Fruit fly (Drosophila melanogaster) whole organism, embryonic: ENCODE data around the gene Tfb5.

ENCODE experiments used
- Blimp-1 ChIP-seq: fragments of 200-800 bp; sonication (Bioruptor generic); optimal IDR thresholded peaks from 3 replicates; lab custom pipeline; 2018; ENCODE audit warnings: missing biosample characterization, missing genetic modification characterization, mild to moderate bottlenecking, moderate library complexity, missing genetic modification reagents
- CG14014 ChIP-seq: fragments of 200-800 bp; sonication (Bioruptor generic); IDR thresholded peaks from 2 replicates; pipeline ENCODE4 v1.3.6; 2022; ENCODE audit warnings: missing biosample characterization, missing genetic modification characterization
- CG15601 ChIP-seq: fragments of 200-800 bp; sonication (Bioruptor generic); optimal IDR thresholded peaks from 3 replicates; lab custom pipeline; 2019; ENCODE audit warnings: missing biosample characterization, mild to moderate bottlenecking, missing genetic modification characterization, moderate library complexity
- CG18262 ChIP-seq: fragments of 200-800 bp; optimal IDR thresholded peaks from 3 replicates; lab custom pipeline; 2019; ENCODE audit warnings: missing biosample characterization, mild to moderate bottlenecking, missing genetic modification characterization, moderate library complexity
- CG2120 ChIP-seq: fragments of 200-800 bp; sonication (Bioruptor generic); optimal IDR thresholded peaks from 3 replicates; lab custom pipeline; 2016; ENCODE audit warnings: missing biosample characterization, missing genetic modification characterization
- CG2712 ChIP-seq: fragments of 200-800 bp; optimal IDR thresholded peaks from 3 replicates; lab custom pipeline; 2019; ENCODE audit warnings: missing biosample characterization, mild to moderate bottlenecking, missing genetic modification characterization, moderate library complexity
- CG3281 ChIP-seq: fragments of 200-800 bp; sonication (Bioruptor generic); optimal IDR thresholded peaks from 3 replicates; lab custom pipeline; 2017; ENCODE audit warnings: missing biosample characterization, mild to moderate bottlenecking, missing genetic modification characterization
- CG4360 ChIP-seq: fragments of 200-800 bp; sonication (Bioruptor generic); IDR thresholded peaks from 2 replicates; pipeline ENCODE4 v1.3.6; 2022; ENCODE audit warnings: missing biosample characterization, missing genetic modification characterization
- CG5180 ChIP-seq: fragments of 200-800 bp; sonication (Bioruptor generic); optimal IDR thresholded peaks from 3 replicates; lab custom pipeline; 2017; ENCODE audit warnings: missing biosample characterization, missing genetic modification characterization, mild to moderate bottlenecking, moderate library complexity, missing genetic modification reagents
- CG7786 ChIP-seq: fragments of 200-800 bp; sonication (Bioruptor generic); optimal IDR thresholded peaks from 2 replicates; lab custom pipeline; 2016; ENCODE audit warnings: missing biosample characterization, missing genetic modification characterization
- CG9727 ChIP-seq: fragments of 200-800 bp; sonication (Bioruptor generic); optimal IDR thresholded peaks from 3 replicates; lab custom pipeline; 2017; ENCODE audit warnings: missing biosample characterization, mild to moderate bottlenecking, missing genetic modification characterization
- D19A ChIP-seq: fragments of 200-800 bp; optimal IDR thresholded peaks from 3 replicates; lab custom pipeline; 2019; ENCODE audit warnings: missing biosample characterization, mild to moderate bottlenecking, missing genetic modification characterization, moderate library complexity
- E2f1 ChIP-seq: fragments of 200-800 bp; sonication (Bioruptor generic); IDR thresholded peaks from 2 replicates; pipeline ENCODE4 v1.3.6; 2022; ENCODE audit warnings: missing biosample characterization, missing genetic modification characterization
- Eip74EF ChIP-seq, 2 experiments: fragments of 200-800 bp in 1 of 2; fragments of >200 bp in 1 of 2; sonication (Bioruptor generic) in 1 of 2; optimal IDR thresholded peaks; 2 replicates each; lab custom pipeline; 2017 to 2019; ENCODE audit warnings: missing biosample characterization in 2 of 2, missing genetic modification characterization in 2 of 2, mild to moderate bottlenecking in 1 of 2, moderate library complexity in 1 of 2
- Ets65A ChIP-seq: fragments of 200-800 bp; sonication (Bioruptor generic); peaks from one replicate; lab custom pipeline; 2016; ENCODE audit warnings: missing biosample characterization, missing genetic modification characterization
- Fer2 ChIP-seq: fragments of 200-800 bp; sonication (Bioruptor generic); optimal IDR thresholded peaks from 2 replicates; lab custom pipeline; 2018; ENCODE audit warnings: missing biosample characterization, mild to moderate bottlenecking, missing genetic modification characterization, moderate library complexity
- Hey ChIP-seq: fragments of 200-800 bp; sonication (Bioruptor generic); optimal IDR thresholded peaks from 3 replicates; lab custom pipeline; 2018; ENCODE audit warnings: missing biosample characterization, mild to moderate bottlenecking, missing genetic modification characterization
- Hr51 ChIP-seq, 2 experiments: fragments of 200-800 bp; sonication (Bioruptor generic); optimal IDR thresholded peaks; 2 replicates in 1 of 2; 3 replicates in 1 of 2; lab custom pipeline; 2016 to 2018; ENCODE audit warnings: missing biosample characterization in 2 of 2, missing genetic modification characterization in 2 of 2, mild to moderate bottlenecking in 1 of 2, moderate library complexity in 1 of 2
- Lhr ChIP-seq: fragments of 200-800 bp; sonication (Bioruptor generic); optimal IDR thresholded peaks from 3 replicates; lab custom pipeline; 2017; ENCODE audit warnings: mild to moderate bottlenecking, missing biosample characterization, missing genetic modification reagents, missing genetic modification characterization
- MESR4 ChIP-seq: fragments of 200-800 bp; sonication (Bioruptor generic); optimal IDR thresholded peaks from 2 replicates; lab custom pipeline; 2018; ENCODE audit warnings: missing biosample characterization, mild to moderate bottlenecking, missing genetic modification characterization, moderate library complexity
- Med ChIP-seq: fragments of 200-800 bp; sonication (Bioruptor generic); peaks from one replicate; lab custom pipeline; 2016; ENCODE audit warnings: missing biosample characterization, missing genetic modification characterization, mild to moderate bottlenecking, inconsistent platforms, moderate library complexity
- Nf-YA ChIP-seq: fragments of 200-800 bp; sonication (Bioruptor generic); IDR thresholded peaks from 2 replicates; pipeline ENCODE4 v1.3.6; 2022; ENCODE audit warnings: missing biosample characterization, missing genetic modification characterization
- abd-A ChIP-seq: fragments of 200-800 bp; sonication (Bioruptor generic); optimal IDR thresholded peaks from 3 replicates; lab custom pipeline; 2019; ENCODE audit warnings: missing biosample characterization, mild to moderate bottlenecking, missing genetic modification characterization, moderate library complexity
- ap ChIP-seq: fragments of 200-800 bp; sonication (Bioruptor generic); IDR thresholded peaks from 2 replicates; pipeline ENCODE4 v1.3.6; 2022; ENCODE audit warnings: missing biosample characterization, missing genetic modification characterization
- bcd ChIP-seq: fragments of 200-800 bp; sonication (Bioruptor generic); optimal IDR thresholded peaks from 2 replicates; lab custom pipeline; 2017; ENCODE audit warnings: missing biosample characterization, mild to moderate bottlenecking, missing genetic modification characterization
- chinmo ChIP-seq: fragments of 200-800 bp; sonication (Bioruptor generic); IDR thresholded peaks from 4 replicates; pipeline ENCODE4 v1.3.6; 2022; ENCODE audit warnings: missing biosample characterization, missing genetic modification characterization; ENCODE audit not compliant: partially characterized antibody
- crp ChIP-seq, 2 experiments: fragments of 200-800 bp; sonication (Bioruptor generic); optimal IDR thresholded peaks; 2 replicates in 1 of 2; 3 replicates in 1 of 2; lab custom pipeline; 2017; ENCODE audit warnings: missing biosample characterization in 2 of 2, missing genetic modification characterization in 2 of 2, mild to moderate bottlenecking in 1 of 2, moderate library complexity in 1 of 2
- dmrt11E ChIP-seq: fragments of 200-800 bp; sonication (Bioruptor generic); optimal IDR thresholded peaks from 3 replicates; lab custom pipeline; 2018; ENCODE audit warnings: missing biosample characterization, mild to moderate bottlenecking, missing genetic modification characterization, moderate library complexity
- emc ChIP-seq: fragments of 200-800 bp; sonication (Bioruptor generic); optimal IDR thresholded peaks from 2 replicates; lab custom pipeline; 2016; ENCODE audit warnings: missing biosample characterization, missing genetic modification characterization
- ewg ChIP-seq: fragments of 200-800 bp; sonication (Bioruptor generic); optimal IDR thresholded peaks from 3 replicates; lab custom pipeline; 2017; ENCODE audit warnings: mild to moderate bottlenecking, missing biosample characterization, missing genetic modification reagents, missing genetic modification characterization
- gce ChIP-seq: fragments of 200-800 bp; sonication (Bioruptor generic); IDR thresholded peaks from 3 replicates; pipeline ENCODE4 v1.3.6; 2022; ENCODE audit warnings: missing biosample characterization, missing genetic modification characterization
- grau ChIP-seq: fragments of 200-800 bp; optimal IDR thresholded peaks from 3 replicates; lab custom pipeline; 2019; ENCODE audit warnings: missing biosample characterization, mild to moderate bottlenecking, missing genetic modification characterization, moderate library complexity
- gro ChIP-seq: fragments of 200-800 bp; sonication (Bioruptor generic); optimal IDR thresholded peaks from 2 replicates; lab custom pipeline; 2016; ENCODE audit warnings: missing biosample characterization, missing genetic modification characterization
- ham ChIP-seq: fragments of 200-800 bp; sonication (Bioruptor generic); IDR thresholded peaks from 2 replicates; pipeline ENCODE4 v1.3.6; 2022; ENCODE audit warnings: missing biosample characterization, missing genetic modification characterization
- her ChIP-seq: fragments of 200-800 bp; sonication (Bioruptor generic); optimal IDR thresholded peaks from 2 replicates; lab custom pipeline; 2016; ENCODE audit warnings: missing biosample characterization, missing genetic modification characterization
- inv ChIP-seq: fragments of 200-800 bp; sonication (Bioruptor generic); IDR thresholded peaks from 2 replicates; pipeline ENCODE4 v1.3.6; 2022; ENCODE audit warnings: missing biosample characterization, missing genetic modification characterization; ENCODE audit not compliant: partially characterized antibody
- lilli ChIP-seq: fragments of 200-800 bp; sonication (Bioruptor generic); optimal IDR thresholded peaks from 3 replicates; lab custom pipeline; 2016; ENCODE audit warnings: missing biosample characterization, missing genetic modification characterization
- lola ChIP-seq, 3 experiments: fragments of >200 bp in 2 of 3; fragments of 200-800 bp in 1 of 3; sonication (Bioruptor generic) in 1 of 3; optimal IDR thresholded peaks; 2 replicates each; lab custom pipeline; 2017 to 2019; ENCODE audit warnings: missing biosample characterization in 3 of 3, missing genetic modification characterization in 3 of 3, mild to moderate bottlenecking in 1 of 3, moderate library complexity in 1 of 3
- mirr ChIP-seq: fragments of 200-800 bp; sonication (Bioruptor generic); optimal IDR thresholded peaks from 3 replicates; lab custom pipeline; 2018; ENCODE audit warnings: missing biosample characterization, mild to moderate bottlenecking, missing genetic modification characterization
- onecut ChIP-seq: fragments of 200-800 bp; sonication (Bioruptor generic); IDR thresholded peaks from 2 replicates; pipeline ENCODE4 v1.3.6; 2022; ENCODE audit warnings: missing biosample characterization, missing genetic modification characterization
- pzg ChIP-seq: fragments of 200-800 bp; sonication (Bioruptor generic); optimal IDR thresholded peaks from 3 replicates; lab custom pipeline; 2018; ENCODE audit warnings: missing biosample characterization, mild to moderate bottlenecking, missing genetic modification characterization, moderate library complexity
- sens ChIP-seq: fragments of 200-800 bp; sonication (Bioruptor generic); peaks from one replicate; lab custom pipeline; 2016; ENCODE audit warnings: missing biosample characterization, missing genetic modification characterization
- seq ChIP-seq: fragments of 200-800 bp; sonication (Bioruptor generic); IDR thresholded peaks from 2 replicates; pipeline ENCODE4 v1.3.6; 2022; ENCODE audit warnings: missing biosample characterization, missing genetic modification characterization
- ssp ChIP-seq: fragments of 200-800 bp; sonication (Bioruptor generic); IDR thresholded peaks from 2 replicates; pipeline ENCODE4 v1.3.6; 2022; ENCODE audit warnings: missing biosample characterization, missing genetic modification characterization
- tll ChIP-seq, 2 experiments: fragments of 200-800 bp in 1 of 2; fragments of >200 bp in 1 of 2; sonication (Bioruptor generic) in 1 of 2; optimal IDR thresholded peaks; 2 replicates each; lab custom pipeline; 2017 to 2019; ENCODE audit warnings: missing biosample characterization in 2 of 2, missing genetic modification characterization in 2 of 2, mild to moderate bottlenecking in 1 of 2, moderate library complexity in 1 of 2
- toy ChIP-seq: fragments of 200-800 bp; sonication (Bioruptor generic); IDR thresholded peaks from 2 replicates; pipeline ENCODE4 v1.3.6; 2022; ENCODE audit warnings: missing biosample characterization, missing genetic modification characterization
- ttk ChIP-seq: fragments of 200-800 bp; sonication (Bioruptor generic); IDR thresholded peaks from 2 replicates; pipeline ENCODE4 v2.1.2; 2022; ENCODE audit warnings: missing biosample characterization, missing genetic modification characterization
- zf30C ChIP-seq: fragments of 200-800 bp; sonication (Bioruptor generic); optimal IDR thresholded peaks from 3 replicates; lab custom pipeline; 2018; ENCODE audit warnings: missing biosample characterization, mild to moderate bottlenecking, missing genetic modification characterization

Tfb5 gene

dm6 chr2L:5052367-5052914 is 41.8 kb upstream of the Tfb5 start, which contains the start of gene senju (continued):
- TF ChIP-seq gro (peak; percentile 90), Hey (peak; percentile 69), Lhr (peak; percentile 63), CG4360 (GFP tag; lab: Robert Waterston, UW) (peak; percentile 51; the same call in 1 of the 2 replicates), tll (GFP tag; optimal IDR thresholded peaks at IDR 0.05; lab: Kevin White, UChicago) (peak in 1 of 2 experiments; percentile 19), D19A (tag; lab: Kevin White, UChicago) (peak; percentile 66), toy (peak; percentile 35; the same call in 1 of the 2 replicates), Eip74EF (GFP tag; optimal IDR thresholded peaks at IDR 0.05; lab: Kevin White, UChicago) (peak in 1 of 2 experiments; percentile 80), E2f1 (GFP tag; lab: Robert Waterston, UW) (peak; percentile 74), CG9727 (GFP tag; lab: Kevin White, UChicago) (peak; percentile 89), onecut (peak; percentile 84), inv (no peak; the same call in 1 of the 2 replicates), emc (GFP tag; lab: Kevin White, UChicago) (peak; percentile 78), lola (GFP tag; optimal IDR thresholded peaks at IDR 0.05; lab: Kevin White, UChicago) (peak in 1 of 3 experiments; percentile 57), Hr51 (GFP tag; optimal IDR thresholded peaks at IDR 0.05; lab: Kevin White, UChicago) (peak; percentile 82 to 86), dmrt11E (tag; lab: Kevin White, UChicago) (peak; percentile 69), gce (GFP tag; lab: Robert Waterston, UW) (peak; percentile 79; the same call in 2 of the 3 replicates), ap (GFP tag; lab: Robert Waterston, UW) (peak; percentile 75; the same call in 1 of the 2 replicates), Fer2 (peak; percentile 62), CG14014 (GFP tag; lab: Robert Waterston, UW) (peak; percentile 83), CG2120 (GFP tag; lab: Kevin White, UChicago) (peak; percentile 96)

- TF ChIP-seq Med (GFP tag; lab: Kevin White, UChicago) (peak; percentile 9), ssp (GFP tag; lab: Robert Waterston, UW) (no peak), pzg (GFP tag; lab: Kevin White, UChicago) (peak; percentile 7), ewg (GFP tag; lab: Kevin White, UChicago) (peak; percentile 91), sens (GFP tag; lab: Kevin White, UChicago) (peak; percentile 12), abd-A (peak; percentile 67), chinmo (GFP tag; lab: Robert Waterston, UW) (peak; percentile 71; the same call in 1 of the 4 replicates), crp (GFP tag; optimal IDR thresholded peaks at IDR 0.05; lab: Kevin White, UChicago) (peak in 1 of 2 experiments; percentile 48), her (GFP tag; lab: Kevin White, UChicago) (no peak), MESR4 (peak; percentile 47), Nf-YA (no peak), bcd (GFP tag; lab: Kevin White, UChicago) (no peak), seq (peak; percentile 64; the same call in 1 of the 2 replicates)
Observed at dm6 chr2L:5050825-5051224, 40.2 kb upstream of the Tfb5 start, which contains the start of gene CG9121. CG9121 (minus strand) TSS chr2L:5051062.

dm6 chr2L:5049974-5050373 is 39.3 kb upstream of the Tfb5 start:
- TF ChIP-seq CG15601 (tag; lab: Kevin White, UChicago) (peak; percentile 29), mirr (GFP tag; lab: Kevin White, UChicago) (no peak), grau (tag; lab: Kevin White, UChicago) (no peak), zf30C (peak; percentile 67), CG18262 (tag; lab: Kevin White, UChicago) (no peak), CG3281 (GFP tag; lab: Kevin White, UChicago) (no peak), CG4360 (GFP tag; lab: Robert Waterston, UW) (no peak), Ets65A (GFP tag; lab: Kevin White, UChicago) (no peak), CG7786 (GFP tag; lab: Kevin White, UChicago) (no peak), lilli (no peak), CG2712 (tag; lab: Kevin White, UChicago) (no peak), CG5180 (GFP tag; lab: Kevin White, UChicago) (peak; percentile 93), ttk (peak; percentile 38; the same call in 1 of the 2 replicates), ham (GFP tag; lab: Robert Waterston, UW) (no peak), Blimp-1 (no peak)
